Fruit fly (Drosophila melanogaster) whole organism, embryonic: ENCODE results near the gene CG44838.

ENCODE experiments used
- CG11504 ChIP-seq: fragments of 200-800 bp; sonication (Bioruptor generic); optimal IDR thresholded peaks from 3 replicates; lab custom pipeline; 2019; ENCODE audit warnings: missing biosample characterization, mild to moderate bottlenecking, missing genetic modification characterization, moderate library complexity
- CG1792 ChIP-seq: fragments of 200-800 bp; sonication (Bioruptor generic); optimal IDR thresholded peaks from 2 replicates; lab custom pipeline; 2016; ENCODE audit warnings: missing biosample characterization, missing genetic modification characterization
- CG7271 ChIP-seq: fragments of 200-800 bp; sonication (Bioruptor generic); optimal IDR thresholded peaks from 2 replicates; lab custom pipeline; 2018; ENCODE audit warnings: missing biosample characterization, mild to moderate bottlenecking, missing genetic modification characterization, moderate library complexity
- Nf-YA ChIP-seq: fragments of 200-800 bp; sonication (Bioruptor generic); IDR thresholded peaks from 2 replicates; pipeline ENCODE4 v1.3.6; 2022; ENCODE audit warnings: missing biosample characterization, missing genetic modification characterization
- Optix ChIP-seq: fragments of 200-800 bp; sonication (Bioruptor generic); IDR thresholded peaks from 3 replicates; pipeline ENCODE4 v1.3.6; 2022; ENCODE audit warnings: missing biosample characterization, missing genetic modification characterization
- br ChIP-seq: fragments of >200 bp; optimal IDR thresholded peaks from 2 replicates; lab custom pipeline; 2017
- chinmo ChIP-seq: fragments of 200-800 bp; sonication (Bioruptor generic); IDR thresholded peaks from 4 replicates; pipeline ENCODE4 v1.3.6; 2022; ENCODE audit warnings: missing biosample characterization, missing genetic modification characterization; ENCODE audit not compliant: partially characterized antibody
- fru ChIP-seq: fragments of >200 bp; optimal IDR thresholded peaks from 2 replicates; lab custom pipeline; 2017
- fu2 ChIP-seq: fragments of 200-800 bp; sonication (Bioruptor generic); optimal IDR thresholded peaks from 2 replicates; lab custom pipeline; 2016; ENCODE audit warnings: missing biosample characterization, missing genetic modification characterization

dm6 chr3L:9497249-9497648 lies 36.4 kb downstream of the CG44838 start:
- TF ChIP-seq chinmo (GFP tag; lab: Robert Waterston, UW) (no peak), CG1792 (GFP tag; lab: Kevin White, UChicago) (no peak), CG7271 (tag; lab: Kevin White, UChicago) (no peak), fu2 (GFP tag; lab: Kevin White, UChicago) (no peak), Optix (GFP tag; lab: Robert Waterston, UW) (no peak), CG11504 (tag; lab: Kevin White, UChicago) (no peak), Nf-YA (GFP tag; lab: Robert Waterston, UW) (no peak), br (no peak), fru (lab: Kevin White, UChicago) (no peak)
